Worm (Caenorhabditis elegans): Measurements from ENCODE around the gene F55G11.8.

Gene F55G11.8

ce11 chrIV:12965074-12965473 lies 2.5 kb downstream of the F55G11.8 start, which contains the start of gene dod-22:
Gene dod-22, plus strand, starts transcription at chrIV:12965374.
- TF ChIP-seq mep-1 (tag; optimal IDR thresholded peaks at IDR 0.05), result no peak
- no peak for TF ChIP-seq flh-1 (GFP tag; optimal IDR thresholded peaks at IDR 0.05)

- TF ChIP-seq elt-1 (tag; optimal IDR thresholded peaks at IDR 0.05; ENCODE audit: borderline replicate concordance, insufficient read depth) (no peak), mls-2 (tag; optimal IDR thresholded peaks at IDR 0.05) (no peak), drap-1 (GFP tag; optimal IDR thresholded peaks at IDR 0.05) (no peak), unc-62 (GFP tag; optimal IDR thresholded peaks at IDR 0.05) (no peak), unc-39 (tag; optimal IDR thresholded peaks at IDR 0.05) (no peak), ceh-43 (GFP tag; optimal IDR thresholded peaks at IDR 0.05) (no peak), elt-3 (tag; optimal IDR thresholded peaks at IDR 0.05) (no peak), ztf-11 (tag; optimal IDR thresholded peaks at IDR 0.05) (no peak), flh-1 (GFP tag; optimal IDR thresholded peaks at IDR 0.05) (no peak), tbx-8 (GFP tag; optimal IDR thresholded peaks at IDR 0.05) (no peak), cnd-1 (tag; optimal IDR thresholded peaks at IDR 0.05) (no peak), ceh-39 (tag; optimal IDR thresholded peaks at IDR 0.05) (no peak), pha-4 (tag; optimal IDR thresholded peaks at IDR 0.05) (no peak), lin-13 (tag; optimal IDR thresholded peaks at IDR 0.05) (no peak), mab-5 (tag; optimal IDR thresholded peaks at IDR 0.05) (no peak), lin-32 (GFP tag; optimal IDR thresholded peaks at IDR 0.05) (no peak), hlh-1 (tag; optimal IDR thresholded peaks at IDR 0.05) (no peak), blmp-1 (tag; optimal IDR thresholded peaks at IDR 0.05) (no peak), ceh-83 (GFP tag; optimal IDR thresholded peaks at IDR 0.05) (no peak), lsy-2 (tag; optimal IDR thresholded peaks at IDR 0.05) (no peak)
Measured at ce11 chrIV:12967303-12967702, 4.7 kb downstream of the F55G11.8 start.

DNA sequence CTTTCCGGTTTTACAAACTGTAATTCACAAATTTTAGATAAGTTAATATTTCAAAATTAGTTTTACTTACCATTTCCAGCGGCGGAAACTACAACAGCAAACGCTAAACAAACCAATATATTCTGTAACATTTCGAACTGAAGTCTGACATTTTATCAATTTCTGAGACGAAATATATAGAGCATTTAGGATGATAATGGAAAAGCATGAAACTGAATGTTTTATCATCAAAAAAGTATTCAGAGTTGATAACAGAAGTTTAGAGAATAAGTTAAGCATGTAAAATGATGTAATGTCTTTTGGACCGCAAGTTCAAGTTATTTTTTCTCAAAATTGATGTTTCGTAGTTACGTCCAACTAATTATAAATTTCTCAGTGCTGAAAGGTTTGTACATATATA lies 6.5 kb downstream of the F55G11.8 start, which contains the start of gene F55G11.2:
Gene F55G11.2 (minus strand): TSS at position 149 of the 400 bp plus-strand sequence.
- no peak for TF ChIP-seq nhr-2 (tag; optimal IDR thresholded peaks at IDR 0.05)
- no peak for TF ChIP-seq flh-1 (GFP tag; optimal IDR thresholded peaks at IDR 0.05)
- TF ChIP-seq unc-120 (tag; optimal IDR thresholded peaks at IDR 0.05; ENCODE audit: poor library complexity, severe bottlenecking), result no peak
- TF ChIP-seq nhr-237 (tag; optimal IDR thresholded peaks at IDR 0.05), result no peak
- no peak for TF ChIP-seq ztf-11 (tag; optimal IDR thresholded peaks at IDR 0.05)
- no peak for TF ChIP-seq ces-1 (GFP tag; optimal IDR thresholded peaks at IDR 0.05)
- no peak for TF ChIP-seq nhr-28 (tag; optimal IDR thresholded peaks at IDR 0.05)
- TF ChIP-seq hlh-1 (tag; optimal IDR thresholded peaks at IDR 0.05), result no peak

DNA sequence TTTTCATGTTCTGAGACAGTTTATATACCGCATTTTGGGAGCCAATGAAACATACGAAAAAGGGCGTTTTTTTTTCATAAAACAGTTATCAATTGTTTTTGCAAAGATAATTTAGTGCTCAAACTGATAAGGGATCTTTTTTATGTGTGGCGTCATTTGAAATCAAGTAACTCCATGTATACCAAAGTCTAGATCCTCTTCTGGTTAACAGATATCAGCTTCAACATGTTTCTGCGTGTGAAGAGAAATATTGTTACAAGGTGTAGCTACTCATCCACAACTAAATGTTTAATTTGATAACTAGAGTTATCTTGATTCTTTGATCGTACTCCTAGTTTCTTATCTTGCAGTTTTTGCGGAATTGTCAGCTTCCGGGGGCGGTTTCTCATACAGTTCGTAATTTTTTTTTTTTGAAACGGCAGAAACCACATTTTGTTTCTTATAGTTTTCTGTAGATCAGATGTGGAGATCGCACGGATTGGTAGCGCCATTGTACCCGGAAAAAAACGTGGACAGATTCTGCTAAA lies 9.4 kb downstream of the F55G11.8 start:
- no peak for TF ChIP-seq nhr-28 (tag; optimal IDR thresholded peaks at IDR 0.05)
- no peak for TF ChIP-seq ces-1 (GFP tag; optimal IDR thresholded peaks at IDR 0.05)
- no peak for TF ChIP-seq elt-3 (tag; optimal IDR thresholded peaks at IDR 0.05)
- TF ChIP-seq pha-4 (tag; optimal IDR thresholded peaks at IDR 0.05), result no peak
- no peak for TF ChIP-seq lsy-2 (tag; optimal IDR thresholded peaks at IDR 0.05)
- no peak for TF ChIP-seq snpc-4 (tag; optimal IDR thresholded peaks at IDR 0.05)
- no peak for TF ChIP-seq M03D4.4 (tag; optimal IDR thresholded peaks at IDR 0.05)
- no peak for TF ChIP-seq zip-8 (tag; optimal IDR thresholded peaks at IDR 0.05)
- no peak for TF ChIP-seq bed-3 (GFP tag; optimal IDR thresholded peaks at IDR 0.05)
- no peak for TF ChIP-seq ceh-83 (GFP tag; optimal IDR thresholded peaks at IDR 0.05)
- TF ChIP-seq mls-2 (tag; optimal IDR thresholded peaks at IDR 0.05), result no peak
- TF ChIP-seq unc-39 (tag; optimal IDR thresholded peaks at IDR 0.05), result no peak
- TF ChIP-seq lin-13 (tag; optimal IDR thresholded peaks at IDR 0.05), result no peak

DNA sequence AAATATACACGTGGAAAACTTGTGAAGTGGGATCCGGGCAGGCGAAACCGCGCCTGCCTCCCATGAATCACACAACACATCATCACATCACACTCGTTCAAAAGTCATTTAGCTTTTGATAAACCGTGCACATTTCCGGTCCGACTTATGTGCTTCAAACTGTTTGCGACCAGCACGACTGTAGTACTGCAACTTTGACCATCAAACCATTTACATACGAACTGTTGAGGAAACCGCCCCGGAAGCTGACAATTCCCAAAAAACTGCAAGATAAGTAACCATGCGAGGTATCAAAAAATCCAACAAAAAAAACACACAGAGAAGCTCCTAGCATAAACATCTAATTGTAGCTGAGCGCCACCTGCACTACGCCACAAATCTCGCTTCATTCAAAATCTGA lies 10.2 kb downstream of the F55G11.8 start:
- TF ChIP-seq ceh-39 (tag; optimal IDR thresholded peaks at IDR 0.05), result no peak
- TF ChIP-seq nhr-76 (tag; optimal IDR thresholded peaks at IDR 0.05), result no peak
- no peak for TF ChIP-seq ztf-11 (tag; optimal IDR thresholded peaks at IDR 0.05)
- no peak for TF ChIP-seq nhr-28 (tag; optimal IDR thresholded peaks at IDR 0.05)
- TF ChIP-seq nhr-237 (tag; optimal IDR thresholded peaks at IDR 0.05), result no peak
- TF ChIP-seq flh-1 (GFP tag; optimal IDR thresholded peaks at IDR 0.05), result no peak

DNA sequence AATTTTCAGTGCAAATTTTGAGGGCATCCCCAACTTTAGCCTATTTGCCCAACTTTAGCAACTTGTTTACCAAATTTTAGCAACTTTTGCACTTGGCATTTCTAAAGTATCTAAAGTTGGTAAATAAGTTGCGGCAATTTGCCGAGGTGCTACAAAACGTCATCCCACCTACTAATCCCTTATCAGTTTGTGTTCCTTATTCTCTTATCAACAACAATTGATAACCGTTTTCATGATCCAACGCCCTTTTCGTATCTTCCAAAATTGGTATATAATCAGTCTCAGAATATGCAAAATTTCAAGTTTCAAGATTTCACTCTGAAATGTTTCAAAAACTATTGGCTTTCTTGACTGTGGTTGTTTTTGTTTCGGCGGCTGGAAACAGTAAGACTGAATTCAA lies 10.7 kb downstream of the F55G11.8 start, which contains the start of gene F55G11.4:
Gene F55G11.4 (plus strand): TSS at position 289 of the 400 bp plus-strand sequence.
- no peak for TF ChIP-seq ceh-39 (tag; optimal IDR thresholded peaks at IDR 0.05)
- no peak for TF ChIP-seq M03D4.4 (tag; optimal IDR thresholded peaks at IDR 0.05)
- TF ChIP-seq mls-2 (tag; optimal IDR thresholded peaks at IDR 0.05), result no peak
- TF ChIP-seq ztf-11 (tag; optimal IDR thresholded peaks at IDR 0.05), result no peak
- no peak for TF ChIP-seq mep-1 (tag; optimal IDR thresholded peaks at IDR 0.05)
- no peak for TF ChIP-seq nhr-76 (tag; optimal IDR thresholded peaks at IDR 0.05)
- no peak for TF ChIP-seq drap-1 (GFP tag; optimal IDR thresholded peaks at IDR 0.05)
- TF ChIP-seq nhr-28 (tag; optimal IDR thresholded peaks at IDR 0.05), result no peak
- TF ChIP-seq nhr-12 (tag; optimal IDR thresholded peaks at IDR 0.05), result no peak
- no peak for TF ChIP-seq ham-2 (GFP tag; optimal IDR thresholded peaks at IDR 0.05)
- no peak for TF ChIP-seq snpc-4 (tag; optimal IDR thresholded peaks at IDR 0.05)
